Worm (Caenorhabditis elegans) whole organism, L3 larva: ENCODE measurements around the gene mnat-1.

Source experiments
- R02D3.7 ChIP-seq: fragments of 150-350 bp; optimal IDR thresholded peaks from 2 replicates; lab custom pipeline; 2014; ENCODE audit warnings: missing biosample characterization, missing genetic modification characterization
- ZK546.5 ChIP-seq: sonication (generic microtip); optimal IDR thresholded peaks from 2 replicates; lab custom pipeline; 2017; ENCODE audit warnings: missing biosample characterization, missing genetic modification characterization
- aly-2 ChIP-seq: fragments of 150-350 bp; optimal IDR thresholded peaks from 2 replicates; lab custom pipeline; 2014; ENCODE audit warnings: missing biosample characterization, missing genetic modification characterization
- ceh-16 ChIP-seq: sonication (generic microtip); optimal IDR thresholded peaks from 2 replicates; lab custom pipeline; 2017; ENCODE audit warnings: missing biosample characterization, missing genetic modification characterization
- ceh-82 ChIP-seq: fragments of 150-350 bp; optimal IDR thresholded peaks from 2 replicates; lab custom pipeline; 2014; ENCODE audit warnings: missing biosample characterization, missing genetic modification characterization
- ceh-9 ChIP-seq: sonication (generic microtip); optimal IDR thresholded peaks from 2 replicates; lab custom pipeline; 2018; ENCODE audit warnings: missing biosample characterization, missing genetic modification characterization
- daf-12 ChIP-seq: fragments of 150-350 bp; optimal IDR thresholded peaks from 2 replicates; lab custom pipeline; 2014; ENCODE audit warnings: missing biosample characterization, missing genetic modification reagents, missing genetic modification characterization
- elt-1 ChIP-seq: fragments of 150-350 bp; optimal IDR thresholded peaks from 2 replicates; lab custom pipeline; 2014; ENCODE audit warnings: missing biosample characterization, missing genetic modification characterization
- elt-2 ChIP-seq: sonication (generic microtip); optimal IDR thresholded peaks from 2 replicates; lab custom pipeline; 2016; ENCODE audit warnings: missing genetic modification reagents, mild to moderate bottlenecking, missing genetic modification characterization, missing compliant biosample characterization
- elt-3 ChIP-seq, 3 experiments: fragments of 150-350 bp in 1 of 3; sonication (generic microtip) in 2 of 3; optimal IDR thresholded peaks; 2 replicates in 2 of 3; 4 replicates in 1 of 3; lab custom pipeline; 2014 to 2017; ENCODE audit warnings: missing biosample characterization in 3 of 3, missing genetic modification characterization in 3 of 3
- eor-1 ChIP-seq, 2 experiments: fragments of 150-350 bp; optimal IDR thresholded peaks; 2 replicates each; lab custom pipeline; 2014 to 2018; ENCODE audit warnings: missing biosample characterization in 2 of 2, missing genetic modification characterization in 2 of 2
- fkh-2 ChIP-seq: fragments of 150-350 bp; optimal IDR thresholded peaks from 2 replicates; lab custom pipeline; 2014; ENCODE audit warnings: missing biosample characterization, missing genetic modification reagents, missing genetic modification characterization
- fos-1 ChIP-seq: fragments of 150-350 bp; optimal IDR thresholded peaks from 2 replicates; lab custom pipeline; 2014; ENCODE audit warnings: missing biosample characterization, missing genetic modification characterization
- jun-1 ChIP-seq: fragments of 150-350 bp; optimal IDR thresholded peaks from 2 replicates; lab custom pipeline; 2014; ENCODE audit warnings: missing biosample characterization, missing genetic modification reagents, missing genetic modification characterization
- lin-15B ChIP-seq: fragments of 150-350 bp; optimal IDR thresholded peaks from 2 replicates; lab custom pipeline; 2014; ENCODE audit warnings: missing biosample characterization, missing genetic modification characterization
- lin-39 ChIP-seq: fragments of 150-350 bp; optimal IDR thresholded peaks from 2 replicates; lab custom pipeline; 2018; ENCODE audit warnings: missing biosample characterization, missing genetic modification reagents, missing genetic modification characterization
- mdl-1 ChIP-seq: fragments of 150-350 bp; optimal IDR thresholded peaks from 2 replicates; lab custom pipeline; 2014; ENCODE audit warnings: missing biosample characterization, missing genetic modification characterization
- mml-1 ChIP-seq: fragments of 150-350 bp; sonication (generic microtip); optimal IDR thresholded peaks from 3 replicates; lab custom pipeline; 2014; ENCODE audit warnings: missing biosample characterization, missing genetic modification characterization
- nfya-1 ChIP-seq: sonication (generic microtip); optimal IDR thresholded peaks from 2 replicates; lab custom pipeline; 2017; ENCODE audit warnings: missing genetic modification characterization, mild to moderate bottlenecking, missing compliant biosample characterization, antibody characterized with exemption, moderate library complexity; ENCODE audit not compliant: insufficient read depth
- nhr-12 ChIP-seq: fragments of 150-350 bp; optimal IDR thresholded peaks from 2 replicates; lab custom pipeline; 2014; ENCODE audit warnings: missing biosample characterization, missing genetic modification characterization
- nhr-23 ChIP-seq: fragments of 150-350 bp; optimal IDR thresholded peaks from 2 replicates; lab custom pipeline; 2014; ENCODE audit warnings: missing biosample characterization, missing genetic modification reagents, missing genetic modification characterization
- nhr-237 ChIP-seq: fragments of 150-350 bp; optimal IDR thresholded peaks from 2 replicates; lab custom pipeline; 2014; ENCODE audit warnings: missing biosample characterization, missing genetic modification characterization
- nhr-25 ChIP-seq: sonication (generic microtip); optimal IDR thresholded peaks from 2 replicates; lab custom pipeline; 2017; ENCODE audit warnings: missing biosample characterization, missing genetic modification characterization
- nhr-43 ChIP-seq: sonication (generic microtip); optimal IDR thresholded peaks from 2 replicates; lab custom pipeline; 2016; ENCODE audit warnings: mild to moderate bottlenecking, missing genetic modification characterization, missing compliant biosample characterization; ENCODE audit not compliant: poor library complexity, severe bottlenecking
- nhr-67 ChIP-seq: fragments of 150-350 bp; optimal IDR thresholded peaks from 2 replicates; lab custom pipeline; 2014; ENCODE audit warnings: missing biosample characterization, missing genetic modification characterization
- nhr-76 ChIP-seq: fragments of 150-350 bp; sonication (generic microtip); optimal IDR thresholded peaks from 5 replicates; lab custom pipeline; 2014; ENCODE audit warnings: missing biosample characterization, missing genetic modification characterization
- pqm-1 ChIP-seq: fragments of 150-350 bp; optimal IDR thresholded peaks from 2 replicates; lab custom pipeline; 2017; ENCODE audit warnings: missing biosample characterization, missing genetic modification characterization, inconsistent platforms
- tbx-2 ChIP-seq: sonication (generic microtip); optimal IDR thresholded peaks from 2 replicates; lab custom pipeline; 2016; ENCODE audit warnings: mild to moderate bottlenecking, missing genetic modification characterization, missing compliant biosample characterization
- unc-39 ChIP-seq: sonication (generic microtip); optimal IDR thresholded peaks from 4 replicates; lab custom pipeline; 2017; ENCODE audit warnings: missing biosample characterization, missing genetic modification characterization
- unc-62 ChIP-seq: fragments of 150-350 bp; sonication (generic microtip); optimal IDR thresholded peaks from 4 replicates; lab custom pipeline; 2014; ENCODE audit warnings: missing biosample characterization, missing genetic modification reagents, missing genetic modification characterization
- ztf-11 ChIP-seq: fragments of 150-350 bp; optimal IDR thresholded peaks from 2 replicates; lab custom pipeline; 2014; ENCODE audit warnings: missing biosample characterization, missing genetic modification characterization

mnat-1 gene

DNA sequence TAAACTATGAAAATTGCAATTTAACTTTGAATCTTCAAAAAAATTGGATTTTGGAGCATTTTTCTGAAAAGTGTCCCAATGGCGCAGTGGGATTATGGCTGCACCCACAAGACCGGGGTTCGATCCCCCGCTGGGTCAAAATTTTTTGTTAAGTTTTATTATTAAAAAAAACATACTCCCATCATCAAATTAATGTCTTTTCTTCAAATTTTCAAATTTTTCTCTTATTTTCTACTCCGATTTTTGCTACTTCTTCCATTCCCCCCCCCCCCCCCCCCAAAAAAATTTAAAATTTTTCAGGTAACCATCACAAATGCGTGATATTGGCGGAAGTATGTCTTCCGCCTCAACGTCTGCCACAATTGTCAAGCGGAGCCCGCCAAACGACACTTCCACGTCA, 35.5 kb downstream of the mnat-1 start, which contains the start of gene vab-19:
TSS of gene vab-19 (plus strand) at position 301 of the 400 bp plus-strand sequence.
- TF ChIP-seq nhr-67 (tag; lab: Kevin White, UChicago) (no peak), nfya-1 (tag; lab: Kevin White, UChicago) (no peak), elt-2 (no peak), lin-15B (tag; lab: Kevin White, UChicago) (no peak), fos-1 (no peak), eor-1 (tag; optimal IDR thresholded peaks at IDR 0.05; lab: Kevin White, UChicago) (no peak), ceh-9 (tag; lab: Kevin White, UChicago) (no peak), jun-1 (no peak)

DNA sequence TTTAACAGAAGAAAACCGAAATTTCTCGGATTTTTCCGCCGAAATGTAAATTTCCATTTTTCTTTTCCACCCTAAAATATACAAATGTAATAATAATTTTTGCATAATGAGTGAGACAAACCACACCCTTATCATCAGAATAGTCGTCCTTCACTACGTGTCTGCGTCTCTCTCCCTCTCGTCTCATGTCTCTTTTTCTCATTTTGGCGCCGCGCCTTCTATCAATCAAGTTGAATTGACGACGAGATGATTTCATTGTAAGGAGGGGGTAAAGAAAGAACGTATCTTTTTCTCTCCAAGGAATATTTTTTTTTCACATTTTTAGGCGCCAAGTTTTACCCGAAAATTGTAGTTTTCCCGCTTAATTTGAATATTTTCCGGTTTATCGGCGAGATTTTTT, 36.2 kb downstream of the mnat-1 start:
- TF ChIP-seq nhr-237 (tag; lab: Kevin White, UChicago) (no peak), nhr-25 (tag; lab: Kevin White, UChicago) (peak; percentile 48), fkh-2 (tag; lab: Kevin White, UChicago) (no peak), elt-2 (peak; percentile 53), nhr-23 (tag; lab: Kevin White, UChicago) (peak; percentile 29)
- TF ChIP-seq, all 47 proteins: peak for 3

DNA sequence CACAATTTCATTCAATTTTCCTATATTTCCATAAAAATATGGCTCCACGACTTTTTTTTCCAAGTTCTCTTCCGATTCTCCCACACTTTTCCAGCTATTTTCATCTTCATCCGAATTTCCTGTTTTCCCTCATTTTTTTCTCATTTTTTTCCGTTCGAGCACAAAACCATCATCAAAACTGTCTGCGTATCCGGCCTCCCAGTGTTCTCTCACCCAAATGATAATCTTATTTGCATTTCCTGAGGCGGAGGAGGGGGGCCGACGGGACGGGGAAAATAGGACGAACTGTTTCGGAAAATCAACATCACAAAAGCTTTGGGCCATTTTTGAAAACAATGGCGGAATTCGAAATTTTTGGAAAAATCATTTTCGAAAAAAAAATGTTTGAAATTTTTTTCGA, 38.1 kb downstream of the mnat-1 start:
- no peak for TF ChIP-seq unc-39
- no peak for TF ChIP-seq unc-62 (GFP tag; lab: Kevin White, UChicago)
- TF ChIP-seq lin-15B (tag; lab: Kevin White, UChicago): no peak
- TF ChIP-seq aly-2 (tag; lab: Kevin White, UChicago): no peak
- no peak for TF ChIP-seq daf-12 (tag; lab: Kevin White, UChicago)
- TF ChIP-seq ZK546.5 (tag; lab: Kevin White, UChicago): no peak

DNA sequence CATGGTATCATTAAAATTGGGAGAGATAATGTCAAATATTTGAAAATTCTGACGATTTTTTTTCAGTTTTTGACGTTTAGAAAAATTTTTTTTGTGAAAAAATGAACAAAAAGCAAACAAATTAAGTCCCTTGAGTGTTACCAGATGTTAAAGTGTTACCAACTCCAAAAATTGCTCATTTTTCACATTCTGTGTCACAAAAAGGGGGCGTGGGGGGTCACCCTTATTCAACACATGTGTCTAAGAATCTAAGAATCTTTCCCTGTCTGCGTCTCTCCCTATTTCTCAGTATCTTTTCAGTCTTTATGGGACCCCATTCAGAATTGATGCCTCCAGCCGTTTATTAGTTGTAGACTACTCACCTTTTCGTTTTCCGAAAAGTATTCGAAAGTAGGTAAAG, 39.5 kb downstream of the mnat-1 start:
- TF ChIP-seq mdl-1 (tag; lab: Kevin White, UChicago) (no peak), lin-15B (tag; lab: Kevin White, UChicago) (no peak), lin-39 (tag; lab: Kevin White, UChicago) (no peak), ztf-11 (tag; lab: Kevin White, UChicago) (no peak), unc-62 (GFP tag; lab: Kevin White, UChicago) (no peak), tbx-2 (no peak), nhr-12 (no peak), mml-1 (tag; lab: Kevin White, UChicago) (no peak), nhr-25 (tag; lab: Kevin White, UChicago) (no peak), nhr-23 (tag; lab: Kevin White, UChicago) (no peak), R02D3.7 (tag; lab: Kevin White, UChicago) (no peak), fos-1 (no peak), nhr-76 (tag; lab: Kevin White, UChicago) (no peak)

DNA sequence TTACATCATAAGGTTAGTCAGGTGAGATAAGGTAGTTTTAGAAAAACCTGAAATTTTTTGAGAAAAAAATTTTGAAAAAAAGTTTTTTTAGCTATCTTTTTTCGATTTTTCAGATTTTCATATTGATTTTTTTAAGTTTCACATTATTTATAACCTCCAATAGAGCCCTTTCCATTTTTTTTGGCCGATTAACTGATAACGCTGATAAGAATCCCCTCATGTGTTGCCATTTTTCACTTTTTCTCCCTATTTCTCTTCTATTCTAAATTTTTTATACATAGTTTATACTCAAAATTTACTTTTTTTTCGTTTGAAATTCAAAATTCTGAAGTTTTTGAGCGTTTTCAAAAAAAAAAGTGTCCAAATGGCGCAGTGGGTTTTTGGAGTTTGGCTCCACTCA, 40.3 kb downstream of the mnat-1 start:
- TF ChIP-seq jun-1 (no peak), pqm-1 (tag; lab: Kevin White, UChicago) (peak; percentile 34), elt-2 (peak; percentile 75)

DNA sequence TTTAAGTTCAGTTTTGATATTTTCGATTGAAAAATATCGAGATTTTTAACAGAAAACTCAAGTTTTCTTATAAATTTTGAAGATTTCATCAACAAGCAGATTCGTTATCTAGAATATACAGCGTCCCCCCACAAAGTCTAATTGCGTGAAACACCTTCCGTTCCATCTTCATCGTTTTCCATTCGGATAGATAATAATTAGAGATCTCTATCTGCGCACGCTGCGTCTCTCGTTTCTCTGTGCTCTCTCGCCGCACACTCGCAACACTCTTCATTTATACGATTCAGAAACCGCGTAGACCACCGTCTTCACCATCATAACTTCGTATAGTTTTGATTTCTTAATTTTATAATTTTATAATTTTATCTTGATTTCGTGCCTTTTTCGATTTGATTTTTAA, 41.7 kb downstream of the mnat-1 start:
- TF ChIP-seq elt-1 (tag; lab: Kevin White, UChicago) (peak; percentile 85), nhr-25 (tag; lab: Kevin White, UChicago) (peak; percentile 1), jun-1 (no peak), ceh-82 (tag; lab: Kevin White, UChicago) (no peak), nhr-23 (tag; lab: Kevin White, UChicago) (peak; percentile 3), ceh-16 (peak; percentile 55)

DNA sequence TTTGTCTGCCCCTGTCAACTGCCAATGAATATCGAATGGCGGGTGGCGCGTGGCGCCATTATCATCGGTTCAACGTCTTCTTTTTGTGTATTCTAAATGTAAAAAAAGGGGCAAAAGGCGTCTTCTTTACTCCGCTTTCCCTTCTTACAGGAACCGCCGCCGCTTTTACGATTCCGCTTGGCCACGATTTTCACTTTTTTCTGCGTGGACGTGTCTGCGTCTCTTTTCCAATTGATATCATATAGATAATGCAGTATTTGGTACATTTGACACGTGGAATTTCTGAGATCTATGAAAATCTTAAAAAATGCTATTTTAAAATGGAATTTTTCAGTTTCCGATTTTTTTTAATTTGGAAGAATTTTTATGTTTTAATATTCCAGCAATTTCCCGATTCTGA, 42.9 kb downstream of the mnat-1 start:
- TF ChIP-seq elt-3 (tag; optimal IDR thresholded peaks at IDR 0.05; lab: Kevin White, UChicago) (peak in 1 of 3 experiments; percentile 34), nhr-43 (tag; lab: Kevin White, UChicago) (no peak)
